Fruit fly (Drosophila melanogaster) whole organism, embryonic: ENCODE measurements around the gene CG3630.

Experiments used
- Abd-B ChIP-seq: fragments of 200-800 bp; sonication (Bioruptor generic); optimal IDR thresholded peaks from 2 replicates; lab custom pipeline; 2018; ENCODE audit warnings: missing biosample characterization, mild to moderate bottlenecking, missing genetic modification characterization, moderate library complexity
- Adf1 ChIP-seq: fragments of 200-800 bp; sonication (Bioruptor generic); IDR thresholded peaks from 2 replicates; pipeline ENCODE4 v1.3.6; 2022; ENCODE audit warnings: missing biosample characterization, missing genetic modification characterization
- CG10321 ChIP-seq: fragments of 200-800 bp; sonication (Bioruptor generic); IDR thresholded peaks from 2 replicates; pipeline ENCODE4 v1.3.6; 2022; ENCODE audit warnings: missing biosample characterization, missing genetic modification characterization
- CG12155 ChIP-seq: fragments of 200-800 bp; sonication (Bioruptor generic); optimal IDR thresholded peaks from 3 replicates; lab custom pipeline; 2016; ENCODE audit warnings: missing biosample characterization, missing genetic modification characterization
- CG12299 ChIP-seq: fragments of 200-800 bp; sonication (Bioruptor generic); optimal IDR thresholded peaks from 2 replicates; lab custom pipeline; 2018; ENCODE audit warnings: missing biosample characterization, mild to moderate bottlenecking, missing genetic modification characterization
- CG15479 ChIP-seq: fragments of 200-800 bp; sonication (Bioruptor generic); optimal IDR thresholded peaks from 3 replicates; lab custom pipeline; 2019; ENCODE audit warnings: missing biosample characterization, mild to moderate bottlenecking, missing genetic modification characterization, moderate library complexity
- CG1832 ChIP-seq: fragments of 200-800 bp; sonication (Bioruptor generic); optimal IDR thresholded peaks from 2 replicates; lab custom pipeline; 2017; ENCODE audit warnings: missing biosample characterization, mild to moderate bottlenecking, missing genetic modification characterization, inconsistent platforms
- CG2199 ChIP-seq: fragments of 200-800 bp; sonication (Bioruptor generic); IDR thresholded peaks from 3 replicates; pipeline ENCODE4 v1.3.6; 2022; ENCODE audit warnings: missing biosample characterization, missing genetic modification characterization
- CG3065 ChIP-seq: fragments of 200-800 bp; sonication (Bioruptor generic); optimal IDR thresholded peaks from 2 replicates; lab custom pipeline; 2016; ENCODE audit warnings: missing biosample characterization, missing genetic modification characterization
- CG31365 ChIP-seq: fragments of 200-800 bp; sonication (Bioruptor generic); optimal IDR thresholded peaks from 2 replicates; lab custom pipeline; 2018; ENCODE audit warnings: missing biosample characterization, mild to moderate bottlenecking, missing genetic modification characterization
- CG33557 ChIP-seq: fragments of 200-800 bp; sonication (Bioruptor generic); optimal IDR thresholded peaks from 2 replicates; lab custom pipeline; 2019; ENCODE audit warnings: missing biosample characterization, mild to moderate bottlenecking, missing genetic modification characterization, moderate library complexity
- CG34376 ChIP-seq: fragments of 200-800 bp; sonication (Bioruptor generic); optimal IDR thresholded peaks from 2 replicates; lab custom pipeline; 2018; ENCODE audit warnings: missing biosample characterization, mild to moderate bottlenecking, missing genetic modification characterization
- CG34422 ChIP-seq: fragments of 200-800 bp; sonication (Bioruptor generic); IDR thresholded peaks from 3 replicates; pipeline ENCODE4 v1.3.6; 2022; ENCODE audit warnings: missing biosample characterization, missing genetic modification characterization
- CG4360 ChIP-seq: fragments of 200-800 bp; sonication (Bioruptor generic); IDR thresholded peaks from 2 replicates; pipeline ENCODE4 v1.3.6; 2022; ENCODE audit warnings: missing biosample characterization, missing genetic modification characterization
- CG4404 ChIP-seq: fragments of 200-800 bp; sonication (Bioruptor generic); IDR thresholded peaks from 2 replicates; pipeline ENCODE4 v1.3.6; 2022; ENCODE audit warnings: missing biosample characterization, missing genetic modification characterization
- CG4617 ChIP-seq: fragments of 200-800 bp; sonication (Bioruptor generic); optimal IDR thresholded peaks from 3 replicates; lab custom pipeline; 2016; ENCODE audit warnings: missing biosample characterization, missing genetic modification characterization, borderline replicate concordance
- CG6254 ChIP-seq: fragments of 200-800 bp; sonication (Bioruptor generic); optimal IDR thresholded peaks from 3 replicates; lab custom pipeline; 2017; ENCODE audit warnings: mild to moderate bottlenecking, missing biosample characterization, missing genetic modification reagents, missing genetic modification characterization
- CG8478 ChIP-seq: fragments of >200 bp; optimal IDR thresholded peaks from 2 replicates; lab custom pipeline; 2018
- CG8924 ChIP-seq: fragments of 200-800 bp; optimal IDR thresholded peaks from 3 replicates; lab custom pipeline; 2019; ENCODE audit warnings: missing biosample characterization, mild to moderate bottlenecking, missing genetic modification characterization, moderate library complexity
- CG9215 ChIP-seq: fragments of 200-800 bp; sonication (Bioruptor generic); IDR thresholded peaks from 2 replicates; pipeline ENCODE4 v1.3.6; 2022; ENCODE audit warnings: missing biosample characterization, missing genetic modification characterization
- Dref ChIP-seq: fragments of 200-800 bp; sonication (Bioruptor generic); IDR thresholded peaks from 2 replicates; pipeline ENCODE4 v1.3.6; 2022; ENCODE audit warnings: missing biosample characterization, missing genetic modification characterization
- Elba2 ChIP-seq: fragments of 200-800 bp; sonication (Bioruptor generic); optimal IDR thresholded peaks from 3 replicates; lab custom pipeline; 2016; ENCODE audit warnings: missing biosample characterization, missing genetic modification characterization
- Fer1 ChIP-seq: fragments of 200-800 bp; sonication (Bioruptor generic); optimal IDR thresholded peaks from 2 replicates; lab custom pipeline; 2017; ENCODE audit warnings: missing biosample characterization, mild to moderate bottlenecking, missing genetic modification characterization
- Fer2 ChIP-seq: fragments of 200-800 bp; sonication (Bioruptor generic); optimal IDR thresholded peaks from 2 replicates; lab custom pipeline; 2018; ENCODE audit warnings: missing biosample characterization, mild to moderate bottlenecking, missing genetic modification characterization, moderate library complexity
- HmgD ChIP-seq: fragments of 200-800 bp; sonication (Bioruptor generic); optimal IDR thresholded peaks from 3 replicates; lab custom pipeline; 2016; ENCODE audit warnings: missing biosample characterization, missing genetic modification characterization
- Hmr ChIP-seq: fragments of 200-800 bp; sonication (Bioruptor generic); optimal IDR thresholded peaks from 3 replicates; lab custom pipeline; 2017; ENCODE audit warnings: mild to moderate bottlenecking, missing biosample characterization, missing genetic modification reagents, missing genetic modification characterization
- NC2α ChIP-seq: fragments of 200-800 bp; sonication (Bioruptor generic); optimal IDR thresholded peaks from 2 replicates; lab custom pipeline; 2016; ENCODE audit warnings: missing biosample characterization, missing genetic modification characterization
- Optix ChIP-seq: fragments of 200-800 bp; sonication (Bioruptor generic); IDR thresholded peaks from 3 replicates; pipeline ENCODE4 v1.3.6; 2022; ENCODE audit warnings: missing biosample characterization, missing genetic modification characterization
- Sox102F ChIP-seq: fragments of 200-800 bp; sonication (Bioruptor generic); optimal IDR thresholded peaks from 2 replicates; lab custom pipeline; 2018; ENCODE audit warnings: missing biosample characterization, mild to moderate bottlenecking, missing genetic modification characterization, moderate library complexity
- Trl ChIP-seq, 3 experiments: fragments of >200 bp in 2 of 3; fragments of 200-800 bp in 1 of 3; sonication (Bioruptor generic) in 1 of 3; optimal IDR thresholded peaks; 2 replicates in 1 of 3; 3 replicates in 2 of 3; lab custom pipeline; 2016 to 2017; ENCODE audit warnings: missing biosample characterization in 1 of 3, missing genetic modification characterization in 1 of 3
- YL-1 ChIP-seq: fragments of 200-800 bp; sonication (Bioruptor generic); optimal IDR thresholded peaks from 3 replicates; lab custom pipeline; 2017; ENCODE audit warnings: missing biosample characterization, mild to moderate bottlenecking, missing genetic modification characterization
- cg ChIP-seq: fragments of 200-800 bp; sonication (Bioruptor generic); optimal IDR thresholded peaks from 3 replicates; lab custom pipeline; 2019; ENCODE audit warnings: missing biosample characterization, mild to moderate bottlenecking, missing genetic modification characterization, moderate library complexity
- chinmo ChIP-seq: fragments of 200-800 bp; sonication (Bioruptor generic); IDR thresholded peaks from 4 replicates; pipeline ENCODE4 v1.3.6; 2022; ENCODE audit warnings: missing biosample characterization, missing genetic modification characterization; ENCODE audit not compliant: partially characterized antibody
- chn ChIP-seq: fragments of 200-800 bp; sonication (Bioruptor generic); optimal IDR thresholded peaks from 2 replicates; lab custom pipeline; 2016; ENCODE audit warnings: missing biosample characterization, missing genetic modification characterization
- crp ChIP-seq, 2 experiments: fragments of 200-800 bp; sonication (Bioruptor generic); optimal IDR thresholded peaks; 2 replicates in 1 of 2; 3 replicates in 1 of 2; lab custom pipeline; 2017; ENCODE audit warnings: missing biosample characterization in 2 of 2, missing genetic modification characterization in 2 of 2, mild to moderate bottlenecking in 1 of 2, moderate library complexity in 1 of 2
- exex ChIP-seq: fragments of 200-800 bp; sonication (Bioruptor generic); optimal IDR thresholded peaks from 4 replicates; lab custom pipeline; 2018; ENCODE audit warnings: missing biosample characterization, mild to moderate bottlenecking, missing genetic modification characterization, moderate library complexity
- gcm2 ChIP-seq: fragments of 200-800 bp; sonication (Bioruptor generic); optimal IDR thresholded peaks from 2 replicates; lab custom pipeline; 2016; ENCODE audit warnings: missing biosample characterization, missing genetic modification characterization
- hkb ChIP-seq, 2 experiments: fragments of 200-800 bp in 1 of 2; fragments of >200 bp in 1 of 2; sonication (Bioruptor generic) in 1 of 2; IDR thresholded peaks in 1 of 2; optimal IDR thresholded peaks in 1 of 2; 2 replicates each; pipeline versions ENCODE4 v1.3.6 to Lab custom; 2017 to 2022; ENCODE audit warnings: missing biosample characterization in 1 of 2, missing genetic modification characterization in 1 of 2
- jigr1 ChIP-seq: fragments of 200-800 bp; sonication (Bioruptor generic); IDR thresholded peaks from 3 replicates; pipeline ENCODE4 v1.3.6; 2022; ENCODE audit warnings: missing biosample characterization, missing genetic modification characterization
- kay ChIP-seq: fragments of 200-800 bp; sonication (Bioruptor generic); optimal IDR thresholded peaks from 2 replicates; lab custom pipeline; 2016; ENCODE audit warnings: missing biosample characterization, missing genetic modification characterization
- lbe ChIP-seq: fragments of 200-800 bp; sonication (Bioruptor generic); optimal IDR thresholded peaks from 2 replicates; lab custom pipeline; 2016; ENCODE audit warnings: missing biosample characterization, mild to moderate bottlenecking, missing genetic modification characterization
- peb ChIP-seq: fragments of 200-800 bp; sonication (Bioruptor generic); IDR thresholded peaks from 2 replicates; pipeline ENCODE4 v1.3.6; 2022; ENCODE audit warnings: missing biosample characterization, missing genetic modification characterization
- pros ChIP-seq: fragments of 200-800 bp; sonication (Bioruptor generic); optimal IDR thresholded peaks from 3 replicates; lab custom pipeline; 2019; ENCODE audit warnings: missing biosample characterization, mild to moderate bottlenecking, missing genetic modification characterization, moderate library complexity
- schlank ChIP-seq: fragments of 200-800 bp; sonication (Bioruptor generic); optimal IDR thresholded peaks from 2 replicates; lab custom pipeline; 2018; ENCODE audit warnings: missing biosample characterization, mild to moderate bottlenecking, missing genetic modification characterization
- sd ChIP-seq: fragments of 200-800 bp; sonication (Bioruptor generic); optimal IDR thresholded peaks from 3 replicates; lab custom pipeline; 2018; ENCODE audit warnings: missing biosample characterization, mild to moderate bottlenecking, missing genetic modification characterization, moderate library complexity
- sisA ChIP-seq: fragments of 200-800 bp; sonication (Bioruptor generic); IDR thresholded peaks from 2 replicates; pipeline ENCODE4 v1.3.6; 2022; ENCODE audit warnings: missing biosample characterization, missing genetic modification characterization
- sqz ChIP-seq: fragments of 200-800 bp; sonication (Bioruptor generic); optimal IDR thresholded peaks from 3 replicates; lab custom pipeline; 2018; ENCODE audit warnings: missing biosample characterization, mild to moderate bottlenecking, missing genetic modification characterization
- tgo ChIP-seq: fragments of 200-800 bp; sonication (Bioruptor generic); IDR thresholded peaks from 3 replicates; pipeline ENCODE4 v1.3.6; 2022; ENCODE audit warnings: missing biosample characterization, missing genetic modification characterization
- zfh1 ChIP-seq: fragments of 200-800 bp; sonication (Bioruptor generic); IDR thresholded peaks from 3 replicates; pipeline ENCODE4 v1.3.6; 2022; ENCODE audit warnings: missing biosample characterization, missing genetic modification characterization

CG3630 gene

DNA sequence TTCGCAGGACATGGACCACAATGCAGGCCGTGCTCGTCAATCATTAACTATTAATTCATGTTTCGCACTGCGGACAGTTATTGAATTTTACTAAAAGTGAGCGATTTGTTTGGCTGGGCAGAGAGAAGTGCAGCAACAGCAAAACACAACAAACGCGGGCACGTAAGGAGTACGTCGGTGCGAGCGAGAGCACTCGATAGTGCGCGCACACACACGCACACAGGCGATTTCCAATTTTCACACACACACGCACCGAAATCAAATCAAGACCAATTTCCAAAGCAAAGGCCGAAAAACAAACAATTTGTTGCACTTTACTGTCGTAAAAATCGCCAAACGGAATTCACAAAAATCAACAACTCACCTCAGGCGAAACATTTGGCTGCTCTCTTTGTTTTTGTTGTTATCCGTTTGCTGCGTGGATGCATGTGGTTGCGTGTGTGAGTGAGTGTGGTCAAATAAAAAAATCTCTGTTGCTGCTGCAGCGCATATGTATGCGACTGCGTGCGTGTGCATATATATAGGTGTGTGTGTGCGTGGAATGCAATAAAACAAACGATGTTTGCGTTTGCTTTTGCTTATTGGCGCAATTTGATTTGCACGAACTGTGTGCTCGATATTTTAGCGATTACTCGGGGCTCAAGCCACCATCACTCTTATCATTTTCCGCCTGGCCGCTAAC is 3.9 kb upstream of the CG3630 start:
- TF ChIP-seq CG8478 (lab: Kevin White, UChicago), result peak; percentile 97
- peak; percentile 48; the same call in 1 of the 4 replicates for TF ChIP-seq chinmo
- TF ChIP-seq CG2199 (GFP tag; lab: Robert Waterston, UW), result no peak
- TF ChIP-seq CG10321 (GFP tag; lab: Robert Waterston, UW), result peak; percentile 93
- no peak for TF ChIP-seq Hmr (GFP tag; lab: Kevin White, UChicago)
- TF ChIP-seq sisA, result no peak
- TF ChIP-seq Sox102F (GFP tag; lab: Kevin White, UChicago), result no peak
- TF ChIP-seq YL-1 (GFP tag; lab: Kevin White, UChicago), result peak; percentile 23
- TF ChIP-seq CG34422 (GFP tag; lab: Robert Waterston, UW), result peak; percentile 36; the same call in 1 of the 3 replicates
- no peak for TF ChIP-seq Fer1 (GFP tag; lab: Kevin White, UChicago)
- peak; percentile 50 for TF ChIP-seq hkb (optimal IDR thresholded peaks at IDR 0.05; lab: Kevin White, UChicago)
- no peak for TF ChIP-seq hkb (GFP tag; IDR thresholded peaks at IDR 0.05; lab: Robert Waterston, UW)
- TF ChIP-seq CG4360 (GFP tag; lab: Robert Waterston, UW), result peak; percentile 41
- TF ChIP-seq HmgD (GFP tag; lab: Kevin White, UChicago), result peak; percentile 4
- no peak for TF ChIP-seq CG33557 (GFP tag; lab: Kevin White, UChicago)
- TF ChIP-seq kay (GFP tag; lab: Kevin White, UChicago), result no peak
- TF ChIP-seq peb (GFP tag; lab: Robert Waterston, UW), result no peak
- no peak for TF ChIP-seq chn (GFP tag; lab: Kevin White, UChicago)
- TF ChIP-seq CG8924 (tag; lab: Kevin White, UChicago), result no peak
- peak; percentile 75 for TF ChIP-seq CG15479 (GFP tag; lab: Kevin White, UChicago)
- no peak for TF ChIP-seq jigr1
- no peak for TF ChIP-seq pros (GFP tag; lab: Kevin White, UChicago)
- TF ChIP-seq Fer2 (tag; lab: Kevin White, UChicago), result no peak
- TF ChIP-seq CG9215 (GFP tag; lab: Robert Waterston, UW), result no peak
- TF ChIP-seq Trl (optimal IDR thresholded peaks at IDR 0.05; lab: Kevin White, UChicago), result peak in 1 of 2 experiments; percentile 20
- no peak for TF ChIP-seq Trl (GFP tag; optimal IDR thresholded peaks at IDR 0.05; lab: Kevin White, UChicago)
- TF ChIP-seq Dref, result no peak
- TF ChIP-seq Adf1 (GFP tag; lab: Robert Waterston, UW), result peak; percentile 24; the same call in 1 of the 2 replicates
- TF ChIP-seq sd (tag; lab: Kevin White, UChicago), result peak; percentile 77
- TF ChIP-seq CG12299 (tag; lab: Kevin White, UChicago), result no peak
- TF ChIP-seq Optix (GFP tag; lab: Robert Waterston, UW), result no peak
- no peak for TF ChIP-seq NC2α
- no peak for TF ChIP-seq CG31365 (tag; lab: Kevin White, UChicago)
- no peak for TF ChIP-seq CG6254 (GFP tag; lab: Kevin White, UChicago)
- no peak for TF ChIP-seq exex (tag; lab: Kevin White, UChicago)
- no peak for TF ChIP-seq lbe
- no peak for TF ChIP-seq crp (GFP tag; optimal IDR thresholded peaks at IDR 0.05; lab: Kevin White, UChicago)
- peak; percentile 50 for TF ChIP-seq Elba2
- no peak for TF ChIP-seq CG4404 (GFP tag; lab: Robert Waterston, UW)
- no peak for TF ChIP-seq tgo
- TF ChIP-seq cg (GFP tag; lab: Kevin White, UChicago), result peak; percentile 96
- peak; percentile 79 for TF ChIP-seq CG1832 (GFP tag; lab: Kevin White, UChicago)
- no peak for TF ChIP-seq CG3065 (GFP tag; lab: Kevin White, UChicago)
- TF ChIP-seq Abd-B, result peak; percentile 8
- TF ChIP-seq CG34376 (GFP tag; lab: Kevin White, UChicago), result no peak
- no peak for TF ChIP-seq zfh1
- no peak for TF ChIP-seq schlank
- no peak for TF ChIP-seq CG12155
- no peak for TF ChIP-seq gcm2
- TF ChIP-seq CG4617, result peak; percentile 42
- peak; percentile 29 for TF ChIP-seq sqz (GFP tag; lab: Kevin White, UChicago)
